Fruit fly (Drosophila melanogaster): ENCODE data around the gene CG12498.

CG12498 gene

dm6 chrX:2813106-2813505 lies 3.4 kb downstream of the CG12498 start (continued):
- no peak for TF ChIP-seq kni (GFP tag; optimal IDR thresholded peaks at IDR 0.05)
- no peak for TF ChIP-seq zfh2 (GFP tag; optimal IDR thresholded peaks at IDR 0.05)
- no peak for TF ChIP-seq CG1602 (GFP tag; optimal IDR thresholded peaks at IDR 0.05)
- no peak for TF ChIP-seq CG2116 (GFP tag; optimal IDR thresholded peaks at IDR 0.05)
- no peak for TF ChIP-seq pb (GFP tag; optimal IDR thresholded peaks at IDR 0.05)
- TF ChIP-seq H2.0 (GFP tag; IDR thresholded peaks at IDR 0.05), result 0 out of 2 replicates have a peak, but pooled peaks have one; percentile 32

- TF ChIP-seq chif (GFP tag; optimal IDR thresholded peaks at IDR 0.05) (no peak), CTCF (GFP tag; optimal IDR thresholded peaks at IDR 0.05) (peak; percentile 68)
These were observed 4.7 kb downstream of the CG12498 start for dm6 chrX:2814423-2814822.
